Worm (Caenorhabditis elegans) whole organism, L1 larva: Measurements from ENCODE around the gene sru-7.

ENCODE experiments used
- aha-1 ChIP-seq: fragments of 150-350 bp; optimal IDR thresholded peaks from 2 replicates; lab custom pipeline; 2014; ENCODE audit warnings: missing biosample characterization, missing genetic modification characterization
- blmp-1 ChIP-seq: fragments of 150-350 bp; optimal IDR thresholded peaks from 2 replicates; lab custom pipeline; 2014; ENCODE audit warnings: missing biosample characterization, missing genetic modification characterization
- ceh-63 ChIP-seq: fragments of 200-800 bp; sonication (Bioruptor generic); optimal IDR thresholded peaks from 2 replicates; lab custom pipeline; 2018; ENCODE audit warnings: mild to moderate bottlenecking, missing genetic modification characterization, missing compliant biosample characterization
- ceh-8 ChIP-seq: fragments of 200-800 bp; sonication (Bioruptor generic); optimal IDR thresholded peaks from 2 replicates; lab custom pipeline; 2018; ENCODE audit warnings: mild to moderate bottlenecking, missing genetic modification characterization, moderate library complexity, missing compliant biosample characterization
- ceh-88 ChIP-seq: fragments of 200-800 bp; sonication (Bioruptor generic); IDR thresholded peaks from 2 replicates; pipeline ENCODE4 v1.3.6; 2022; ENCODE audit warnings: missing genetic modification characterization, missing compliant biosample characterization
- dpl-1 ChIP-seq, 3 experiments: fragments of 150-350 bp in 2 of 3; sonication (generic microtip) in 1 of 3; optimal IDR thresholded peaks; 2 replicates each; lab custom pipeline; 2014 to 2017; ENCODE audit warnings: missing biosample characterization in 3 of 3, missing genetic modification characterization in 3 of 3, missing genetic modification reagents in 3 of 3
- dsc-1 ChIP-seq: sonication (generic microtip); optimal IDR thresholded peaks from 2 replicates; lab custom pipeline; 2016; ENCODE audit warnings: mild to moderate bottlenecking, missing genetic modification characterization, missing compliant biosample characterization
- efl-1 ChIP-seq, 4 experiments: fragments of 150-350 bp; optimal IDR thresholded peaks in 3 of 4; peaks in 1 of 4; 1 replicate in 1 of 4; 2 replicates in 3 of 4; lab custom pipeline; 2014; ENCODE audit warnings: missing biosample characterization in 2 of 4, missing genetic modification characterization in 2 of 4, missing genetic modification reagents in 2 of 4
- elt-2 ChIP-seq: sonication (generic microtip); optimal IDR thresholded peaks from 2 replicates; lab custom pipeline; 2016; ENCODE audit warnings: missing genetic modification characterization, mild to moderate bottlenecking, inconsistent platforms, missing compliant biosample characterization, missing genetic modification reagents
- elt-3 ChIP-seq, 6 experiments: fragments of 150-350 bp in 1 of 6; sonication (generic microtip); optimal IDR thresholded peaks; 2 replicates each; lab custom pipeline; 2017 to 2018; ENCODE audit warnings: missing biosample characterization in 6 of 6, missing genetic modification characterization in 6 of 6, inconsistent platforms in 1 of 6
- fkh-10 ChIP-seq: sonication (generic microtip); optimal IDR thresholded peaks from 2 replicates; lab custom pipeline; 2017; ENCODE audit warnings: missing biosample characterization, missing genetic modification reagents, missing genetic modification characterization
- fkh-4 ChIP-seq: sonication (generic microtip); optimal IDR thresholded peaks from 2 replicates; lab custom pipeline; 2016; ENCODE audit warnings: missing compliant biosample characterization, missing genetic modification characterization, borderline replicate concordance
- fos-1 ChIP-seq: fragments of 150-350 bp; optimal IDR thresholded peaks from 2 replicates; lab custom pipeline; 2014; ENCODE audit warnings: missing biosample characterization, missing genetic modification characterization
- grh-1 ChIP-seq: fragments of 200-800 bp; sonication (Bioruptor generic); IDR thresholded peaks from 2 replicates; pipeline ENCODE4 v1.3.6; 2022; ENCODE audit warnings: missing genetic modification reagents, missing genetic modification characterization, missing compliant biosample characterization
- hlh-17 ChIP-seq: fragments of 200-800 bp; sonication (Bioruptor generic); optimal IDR thresholded peaks from 2 replicates; lab custom pipeline; 2018; ENCODE audit warnings: missing genetic modification characterization, mild to moderate bottlenecking, missing compliant biosample characterization, moderate library complexity, borderline replicate concordance
- hlh-4 ChIP-seq: sonication (generic microtip); optimal IDR thresholded peaks from 2 replicates; lab custom pipeline; 2016; ENCODE audit warnings: mild to moderate bottlenecking, missing genetic modification characterization, missing compliant biosample characterization
- hpl-2 ChIP-seq: fragments of 150-350 bp; optimal IDR thresholded peaks from 2 replicates; lab custom pipeline; 2014; ENCODE audit warnings: missing biosample characterization, missing genetic modification reagents, missing genetic modification characterization
- irx-1 ChIP-seq: sonication (generic microtip); optimal IDR thresholded peaks from 2 replicates; lab custom pipeline; 2016; ENCODE audit warnings: missing genetic modification characterization, missing compliant biosample characterization
- isw-1 ChIP-seq: fragments of 200-800 bp; sonication (Bioruptor generic); IDR thresholded peaks from 2 replicates; pipeline ENCODE4 v1.3.6; 2022; ENCODE audit warnings: missing genetic modification characterization, missing compliant biosample characterization
- jun-1 ChIP-seq: fragments of 150-350 bp; optimal IDR thresholded peaks from 2 replicates; lab custom pipeline; 2014; ENCODE audit warnings: missing biosample characterization, missing genetic modification reagents, missing genetic modification characterization
- lin-14 ChIP-seq: fragments of 200-800 bp; sonication (Bioruptor generic); optimal IDR thresholded peaks from 2 replicates; lab custom pipeline; 2018; ENCODE audit warnings: mild to moderate bottlenecking, missing genetic modification characterization, moderate library complexity, missing compliant biosample characterization
- lin-35 ChIP-seq, 2 experiments: fragments of 150-350 bp; optimal IDR thresholded peaks; 2 replicates each; lab custom pipeline; 2014; ENCODE audit warnings: missing biosample characterization in 2 of 2, missing genetic modification characterization in 2 of 2, missing genetic modification reagents in 2 of 2
- lir-3 ChIP-seq: sonication (generic microtip); optimal IDR thresholded peaks from 2 replicates; lab custom pipeline; 2016; ENCODE audit warnings: mild to moderate bottlenecking, missing genetic modification characterization, moderate library complexity, missing compliant biosample characterization; ENCODE audit not compliant: poor library complexity
- mab-9 ChIP-seq: fragments of 200-800 bp; sonication (Bioruptor generic); IDR thresholded peaks from 2 replicates; pipeline ENCODE4 v1.3.6; 2022; ENCODE audit warnings: missing genetic modification reagents, missing genetic modification characterization, missing compliant biosample characterization
- mdl-1 ChIP-seq, 2 experiments: fragments of 150-350 bp; optimal IDR thresholded peaks; 2 replicates each; lab custom pipeline; 2014 to 2017; ENCODE audit warnings: missing biosample characterization in 2 of 2, missing genetic modification characterization in 2 of 2, inconsistent platforms in 1 of 2
- mep-1 ChIP-seq: fragments of 150-350 bp; optimal IDR thresholded peaks from 2 replicates; lab custom pipeline; 2014; ENCODE audit warnings: missing biosample characterization, missing genetic modification characterization
- nhr-12 ChIP-seq: sonication (generic microtip); optimal IDR thresholded peaks from 2 replicates; lab custom pipeline; 2017; ENCODE audit warnings: missing biosample characterization, missing genetic modification characterization
- nhr-19 ChIP-seq: fragments of 200-800 bp; sonication (Bioruptor generic); conservative IDR thresholded peaks from 2 replicates; pipeline ENCODE4 v1.3.6; 2022; ENCODE audit warnings: missing genetic modification characterization, missing compliant biosample characterization
- nhr-20 ChIP-seq: sonication (generic microtip); optimal IDR thresholded peaks from 2 replicates; lab custom pipeline; 2016; ENCODE audit warnings: mild to moderate bottlenecking, missing genetic modification characterization, missing compliant biosample characterization
- nhr-28 ChIP-seq: fragments of 150-350 bp; optimal IDR thresholded peaks from 2 replicates; lab custom pipeline; 2014; ENCODE audit warnings: missing biosample characterization, missing genetic modification characterization
- nhr-47 ChIP-seq: sonication (generic microtip); optimal IDR thresholded peaks from 2 replicates; lab custom pipeline; 2016; ENCODE audit warnings: mild to moderate bottlenecking, missing genetic modification characterization, moderate library complexity, missing compliant biosample characterization
- nhr-71 ChIP-seq: sonication (generic microtip); optimal IDR thresholded peaks from 2 replicates; lab custom pipeline; 2016; ENCODE audit warnings: mild to moderate bottlenecking, missing genetic modification characterization, moderate library complexity, missing compliant biosample characterization
- nhr-77 ChIP-seq: fragments of 150-350 bp; optimal IDR thresholded peaks from 2 replicates; lab custom pipeline; 2014; ENCODE audit warnings: missing biosample characterization, missing genetic modification characterization
- nhr-85 ChIP-seq: sonication (generic microtip); peaks from one replicate; lab custom pipeline; 2016; ENCODE audit warnings: missing genetic modification characterization, inconsistent platforms, missing compliant biosample characterization
- nhr-90 ChIP-seq: sonication (generic microtip); optimal IDR thresholded peaks from 2 replicates; lab custom pipeline; 2016; ENCODE audit warnings: mild to moderate bottlenecking, missing genetic modification characterization, missing compliant biosample characterization; ENCODE audit not compliant: poor library complexity
- pag-3 ChIP-seq: sonication (generic microtip); optimal IDR thresholded peaks from 2 replicates; lab custom pipeline; 2017; ENCODE audit warnings: missing genetic modification characterization, mild to moderate bottlenecking, missing compliant biosample characterization, antibody characterized with exemption, borderline replicate concordance; ENCODE audit not compliant: insufficient read depth
- pqm-1 ChIP-seq: sonication (generic microtip); optimal IDR thresholded peaks from 3 replicates; lab custom pipeline; 2017; ENCODE audit warnings: missing biosample characterization, missing genetic modification characterization
- skn-1 ChIP-seq: fragments of 150-350 bp; optimal IDR thresholded peaks from 2 replicates; lab custom pipeline; 2014; ENCODE audit warnings: missing biosample characterization, missing genetic modification characterization
- snpc-4 ChIP-seq: fragments of 150-350 bp; optimal IDR thresholded peaks from 2 replicates; lab custom pipeline; 2014; ENCODE audit warnings: missing biosample characterization, missing genetic modification characterization
- snu-23 ChIP-seq: sonication (generic microtip); optimal IDR thresholded peaks from 2 replicates; lab custom pipeline; 2016; ENCODE audit warnings: missing genetic modification characterization, missing compliant biosample characterization
- swsn-7 ChIP-seq: sonication (generic microtip); optimal IDR thresholded peaks from 2 replicates; lab custom pipeline; 2016; ENCODE audit warnings: missing genetic modification characterization, missing compliant biosample characterization
- tlp-1 ChIP-seq: fragments of 150-350 bp; optimal IDR thresholded peaks from 2 replicates; lab custom pipeline; 2014; ENCODE audit warnings: missing biosample characterization, missing genetic modification characterization
- unc-130 ChIP-seq: fragments of 150-350 bp; optimal IDR thresholded peaks from 2 replicates; lab custom pipeline; 2017; ENCODE audit warnings: missing biosample characterization, missing genetic modification characterization, inconsistent platforms
- unc-62 ChIP-seq: fragments of 150-350 bp; optimal IDR thresholded peaks from 2 replicates; lab custom pipeline; 2014; ENCODE audit warnings: missing biosample characterization, missing genetic modification reagents, missing genetic modification characterization
- ztf-4 ChIP-seq: fragments of 150-350 bp; optimal IDR thresholded peaks from 2 replicates; lab custom pipeline; 2014; ENCODE audit warnings: missing biosample characterization, missing genetic modification characterization

The sru-7 gene

ce11 chrIV:8527598-8528012, 35.3 kb downstream of the sru-7 start (continued):
- TF ChIP-seq hpl-2 (peak; percentile 75), ceh-63 (GFP tag; lab: Kevin White, UChicago) (no peak), lir-3 (peak; percentile 48), pag-3 (tag; lab: Kevin White, UChicago) (no peak), grh-1 (GFP tag; lab: Robert Waterston, UW) (peak; percentile 78), fkh-4 (tag; lab: Kevin White, UChicago) (no peak), fkh-10 (GFP tag; lab: Kevin White, UChicago) (no peak), ceh-88 (GFP tag; lab: Robert Waterston, UW) (no peak), fos-1 (tag; lab: Kevin White, UChicago) (no peak), nhr-85 (tag; lab: Kevin White, UChicago) (peak; percentile 98), nhr-19 (GFP tag; lab: Robert Waterston, UW) (peak; percentile 90)

ce11 chrIV:8528345-8528744, 36.0 kb downstream of the sru-7 start:
- TF ChIP-seq mep-1 (tag; lab: Kevin White, UChicago) (no peak), hlh-17 (GFP tag; lab: Kevin White, UChicago) (no peak), lin-14 (peak; percentile 65), nhr-85 (tag; lab: Kevin White, UChicago) (peak; percentile 5), nhr-47 (tag; lab: Kevin White, UChicago) (peak; percentile 1), elt-2 (peak; percentile 89), grh-1 (GFP tag; lab: Robert Waterston, UW) (peak; percentile 39; the same call in 1 of the 2 replicates), unc-130 (tag; lab: Kevin White, UChicago) (peak; percentile 72), skn-1 (tag; lab: Kevin White, UChicago) (no peak), nhr-77 (no peak), snpc-4 (no peak), efl-1 (optimal IDR thresholded peaks at IDR 0.05; lab: Kevin White, UChicago) (no peak), efl-1 (GFP tag; optimal IDR thresholded peaks at IDR 0.05 in 1 of 2; lab: Kevin White, UChicago) (peak in 1 of 2 experiments; percentile 94), ztf-4 (tag; lab: Kevin White, UChicago) (peak; percentile 32), pqm-1 (tag; lab: Kevin White, UChicago) (no peak), nhr-20 (tag; lab: Kevin White, UChicago) (peak; percentile 72), jun-1 (tag; lab: Kevin White, UChicago) (peak; percentile 31), nhr-90 (tag; lab: Kevin White, UChicago) (peak; percentile 62), elt-3 (tag; optimal IDR thresholded peaks at IDR 0.05; lab: Kevin White, UChicago) (peak in 3 of 6 experiments; percentile 29 to 76 (median 68)), nhr-19 (GFP tag; lab: Robert Waterston, UW) (peak; percentile 63), dsc-1 (tag; lab: Kevin White, UChicago) (no peak), nhr-28 (tag; lab: Kevin White, UChicago) (no peak), nhr-12 (tag; lab: Kevin White, UChicago) (no peak), isw-1 (GFP tag; lab: Robert Waterston, UW) (no peak), ceh-88 (GFP tag; lab: Robert Waterston, UW) (no peak), blmp-1 (tag; lab: Kevin White, UChicago) (peak; percentile 75), mdl-1 (tag; optimal IDR thresholded peaks at IDR 0.05; lab: Kevin White, UChicago) (peak in 1 of 2 experiments; percentile 87), nhr-71 (tag; lab: Kevin White, UChicago) (peak; percentile 55), swsn-7 (no peak), lin-35 (GFP tag; optimal IDR thresholded peaks at IDR 0.05; lab: Kevin White, UChicago) (peak in 1 of 2 experiments; percentile 46), snu-23 (GFP tag; lab: Kevin White, UChicago) (peak; percentile 11), hlh-4 (tag; lab: Kevin White, UChicago) (no peak)

ce11 chrIV:8529039-8529438, 36.7 kb downstream of the sru-7 start:
- TF ChIP-seq blmp-1 (tag; lab: Kevin White, UChicago) = peak; percentile 92
- peak in 2 of 3 experiments; percentile 33 to 46 for TF ChIP-seq dpl-1 (GFP tag; optimal IDR thresholded peaks at IDR 0.05; lab: Kevin White, UChicago)
- TF ChIP-seq unc-62 (GFP tag; lab: Kevin White, UChicago) = no peak
- TF ChIP-seq isw-1 (GFP tag; lab: Robert Waterston, UW) = no peak
- peak; percentile 78 for TF ChIP-seq unc-130 (tag; lab: Kevin White, UChicago)
- TF ChIP-seq skn-1 (tag; lab: Kevin White, UChicago) = no peak
- TF ChIP-seq mab-9 (GFP tag; lab: Robert Waterston, UW) = no peak
- TF ChIP-seq pqm-1 (tag; lab: Kevin White, UChicago) = no peak
- peak; percentile 6 for TF ChIP-seq lir-3
- no peak for TF ChIP-seq nhr-12 (tag; lab: Kevin White, UChicago)
- peak; percentile 22 for TF ChIP-seq jun-1 (tag; lab: Kevin White, UChicago)
- TF ChIP-seq hlh-17 (GFP tag; lab: Kevin White, UChicago) = no peak
- TF ChIP-seq irx-1 (tag; lab: Kevin White, UChicago) = peak; percentile 69
- TF ChIP-seq nhr-85 (tag; lab: Kevin White, UChicago) = peak; percentile 99
- peak; percentile 29 for TF ChIP-seq ztf-4 (tag; lab: Kevin White, UChicago)
- peak; percentile 84 for TF ChIP-seq nhr-90 (tag; lab: Kevin White, UChicago)
- TF ChIP-seq aha-1 (tag; lab: Kevin White, UChicago) = peak; percentile 3
- TF ChIP-seq ceh-63 (GFP tag; lab: Kevin White, UChicago) = no peak
- TF ChIP-seq ceh-8 (GFP tag; lab: Kevin White, UChicago) = no peak
- no peak for TF ChIP-seq tlp-1
- TF ChIP-seq nhr-20 (tag; lab: Kevin White, UChicago) = peak; percentile 92
